Fruit fly (Drosophila melanogaster): Measurements from ENCODE around the gene CG44422.
A peak's percentile ranks its signal among the peaks of the same experiment; 100 is the strongest.

Gene CG44422

DNA sequence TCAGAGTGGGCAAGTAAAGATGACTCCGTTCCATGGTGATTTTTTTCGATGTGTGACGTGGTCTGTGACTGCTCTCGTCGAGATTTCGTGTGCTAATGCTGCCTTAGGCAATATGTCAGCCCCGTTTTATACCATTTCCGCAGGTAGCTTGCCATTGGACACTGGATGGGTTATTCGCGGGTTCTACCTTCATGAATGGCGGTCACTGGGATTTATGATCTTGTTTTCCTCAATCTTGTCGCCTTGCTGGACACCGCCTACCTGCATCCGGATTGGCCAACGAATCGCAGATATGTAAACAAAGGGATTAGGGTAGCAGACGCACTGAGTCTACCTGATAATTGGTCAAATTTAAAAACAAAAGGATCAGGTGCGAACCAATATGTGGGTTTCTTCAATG is 19.7 kb upstream of the CG44422 start, which contains the start of gene sisA:
Gene sisA (minus strand): TSS at position 101 of the 400 bp plus-strand sequence.
- TF ChIP-seq usp (GFP tag; optimal IDR thresholded peaks at IDR 0.05) (no peak), CrebA (GFP tag; optimal IDR thresholded peaks at IDR 0.05; ENCODE audit: borderline replicate concordance) (no peak), dsf (GFP tag; optimal IDR thresholded peaks at IDR 0.05; ENCODE audit: borderline replicate concordance) (no peak), brk (GFP tag; optimal IDR thresholded peaks at IDR 0.05) (no peak), Hnf4 (GFP tag; optimal IDR thresholded peaks at IDR 0.05) (no peak), dl (GFP tag; optimal IDR thresholded peaks at IDR 0.05; ENCODE audit: insufficient read depth in 1 of 2, partially characterized antibody in 2 of 2) (no peak), Jra (GFP tag; optimal IDR thresholded peaks at IDR 0.05) (no peak), dmrt93B (GFP tag; optimal IDR thresholded peaks at IDR 0.05) (no peak), tai (GFP tag; optimal IDR thresholded peaks at IDR 0.05) (no peak), CG9705 (GFP tag; optimal IDR thresholded peaks at IDR 0.05) (no peak), Dif (GFP tag; optimal IDR thresholded peaks at IDR 0.05; ENCODE audit: partially characterized antibody) (no peak), rgr (GFP tag; optimal IDR thresholded peaks at IDR 0.05) (no peak), jim (GFP tag; optimal IDR thresholded peaks at IDR 0.05) (no peak), Dfd (GFP tag; optimal IDR thresholded peaks at IDR 0.05) (no peak), CG32264 (GFP tag; optimal IDR thresholded peaks at IDR 0.05) (no peak), fru (GFP tag; optimal IDR thresholded peaks at IDR 0.05) (no peak), woc (GFP tag; optimal IDR thresholded peaks at IDR 0.05) (no peak)

DNA sequence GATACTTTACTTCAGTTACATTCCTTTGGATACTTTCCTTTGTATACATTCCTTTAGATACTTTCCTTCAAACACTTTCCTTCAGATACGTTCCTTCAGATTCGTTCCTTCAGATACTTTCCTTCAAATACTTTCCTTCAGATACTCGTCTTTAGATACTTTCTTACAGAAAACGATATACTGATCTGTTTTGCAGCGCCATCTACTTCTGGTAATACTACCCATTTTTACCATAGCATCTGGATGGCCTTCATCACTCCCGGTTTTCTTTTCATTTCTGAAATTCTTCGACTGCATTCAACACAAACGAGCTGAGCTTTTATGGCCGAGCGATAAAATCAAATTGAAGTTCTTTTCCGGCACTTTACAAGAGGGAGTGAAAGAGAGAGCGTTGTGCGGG is 17.3 kb upstream of the CG44422 start:
- TF ChIP-seq usp (GFP tag; optimal IDR thresholded peaks at IDR 0.05) (no peak), dl (GFP tag; optimal IDR thresholded peaks at IDR 0.05; ENCODE audit: insufficient read depth in 1 of 2, partially characterized antibody in 2 of 2) (no peak), tai (GFP tag; optimal IDR thresholded peaks at IDR 0.05) (no peak)

DNA sequence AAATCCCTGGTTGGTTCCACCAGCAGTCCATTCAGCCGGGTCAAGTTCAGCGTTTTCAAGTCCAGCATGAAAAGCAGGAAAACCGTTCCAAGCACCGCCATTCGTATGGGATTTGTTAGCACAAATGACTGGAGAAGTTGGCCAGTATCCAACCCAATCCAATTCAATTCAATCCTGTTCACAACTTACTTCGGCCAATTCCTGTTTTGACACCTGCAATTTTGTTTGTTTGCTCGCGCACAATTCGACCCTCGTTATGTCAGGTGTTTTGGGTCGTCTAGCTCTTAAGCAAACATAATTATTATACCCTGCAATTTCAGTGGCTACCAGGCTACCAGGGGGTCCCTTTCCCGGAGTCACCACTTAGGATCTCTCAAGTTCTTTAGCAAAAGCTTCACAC is 8.5 kb upstream of the CG44422 start, which contains the start of gene Ir10a:
Gene Ir10a (minus strand): TSS at position 101 of the 400 bp plus-strand sequence.
- no peak for TF ChIP-seq Myc (optimal IDR thresholded peaks at IDR 0.05)
- TF ChIP-seq CG9705 (GFP tag; optimal IDR thresholded peaks at IDR 0.05): no peak
- TF ChIP-seq OdsH (GFP tag; optimal IDR thresholded peaks at IDR 0.05): no peak
- TF ChIP-seq Jra (GFP tag; optimal IDR thresholded peaks at IDR 0.05): no peak
- no peak for TF ChIP-seq h (GFP tag; optimal IDR thresholded peaks at IDR 0.05)
- TF ChIP-seq Hnf4 (GFP tag; optimal IDR thresholded peaks at IDR 0.05): no peak
- no peak for TF ChIP-seq sv (GFP tag; optimal IDR thresholded peaks at IDR 0.05)
- TF ChIP-seq Dif (GFP tag; optimal IDR thresholded peaks at IDR 0.05; ENCODE audit: partially characterized antibody): no peak

DNA sequence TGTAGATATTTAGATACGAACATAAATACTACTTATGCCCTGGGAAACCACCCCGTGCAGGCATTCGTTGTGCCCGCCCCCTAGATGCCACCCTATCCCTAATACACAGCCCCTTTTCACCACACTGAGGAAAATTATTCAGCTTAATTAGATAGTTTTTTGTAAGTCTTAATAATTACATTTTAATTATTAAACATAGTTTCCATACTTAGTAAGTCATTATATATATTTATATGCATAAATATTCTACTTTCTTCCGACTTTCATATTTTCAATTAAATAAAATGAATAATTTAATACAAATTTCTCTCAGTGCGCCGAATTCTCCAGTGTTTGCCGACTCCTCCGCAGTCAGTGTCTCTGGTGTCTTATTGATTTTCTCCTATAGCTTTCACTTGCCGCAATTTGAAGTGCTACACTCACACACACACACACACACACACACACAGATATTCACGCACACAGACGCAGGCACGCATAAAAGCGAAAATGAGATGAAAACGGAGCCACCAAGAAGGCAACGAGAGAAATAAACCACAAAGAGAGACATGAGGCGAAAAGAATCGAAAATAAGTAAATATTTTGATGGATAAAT is 7.1 kb downstream of the CG44422 start:
- TF ChIP-seq Jra (GFP tag; optimal IDR thresholded peaks at IDR 0.05) (no peak), Dfd (GFP tag; optimal IDR thresholded peaks at IDR 0.05) (peak; percentile 52), Hr83 (GFP tag; optimal IDR thresholded peaks at IDR 0.05; ENCODE audit: poor library complexity, severe bottlenecking) (no peak)

DNA sequence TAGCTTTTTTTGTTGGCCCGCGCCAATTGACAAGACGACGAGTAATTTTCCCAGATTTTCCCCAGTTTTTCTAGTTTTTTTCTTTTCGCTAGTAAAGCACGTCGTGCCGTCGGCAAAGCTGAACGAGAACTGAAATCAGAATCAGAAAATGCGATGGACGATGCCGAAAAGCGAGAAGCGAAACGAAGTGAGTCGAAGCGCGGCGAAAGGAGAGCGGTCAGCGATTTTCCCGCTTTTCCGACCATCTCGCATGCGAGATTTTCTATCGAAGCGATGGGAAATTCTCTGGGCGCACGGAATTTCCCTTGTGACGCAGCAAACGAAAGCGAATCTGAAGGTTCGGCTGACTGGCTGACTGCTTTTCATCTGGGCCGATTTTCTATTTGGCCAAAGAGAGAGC is 9.0 kb downstream of the CG44422 start:
- no peak for TF ChIP-seq Sp1 (GFP tag; optimal IDR thresholded peaks at IDR 0.05)
- TF ChIP-seq Jra (GFP tag; optimal IDR thresholded peaks at IDR 0.05): no peak
- TF ChIP-seq woc (GFP tag; optimal IDR thresholded peaks at IDR 0.05): no peak
- no peak for TF ChIP-seq h (GFP tag; optimal IDR thresholded peaks at IDR 0.05)
- no peak for TF ChIP-seq N (GFP tag; optimal IDR thresholded peaks at IDR 0.05)
- TF ChIP-seq OdsH (GFP tag; optimal IDR thresholded peaks at IDR 0.05): no peak
- TF ChIP-seq Abd-B (GFP tag; optimal IDR thresholded peaks at IDR 0.05): no peak
- no peak for TF ChIP-seq Hr83 (GFP tag; optimal IDR thresholded peaks at IDR 0.05; ENCODE audit: poor library complexity, severe bottlenecking)
- TF ChIP-seq psq (GFP tag; optimal IDR thresholded peaks at IDR 0.05): no peak
- TF ChIP-seq brk (GFP tag; optimal IDR thresholded peaks at IDR 0.05): no peak
- TF ChIP-seq dsf (GFP tag; optimal IDR thresholded peaks at IDR 0.05; ENCODE audit: borderline replicate concordance): no peak
- TF ChIP-seq rgr (GFP tag; optimal IDR thresholded peaks at IDR 0.05): no peak
- TF ChIP-seq Dfd (GFP tag; optimal IDR thresholded peaks at IDR 0.05): no peak
- no peak for TF ChIP-seq pan (optimal IDR thresholded peaks at IDR 0.05)
- no peak for TF ChIP-seq Hr78 (GFP tag; optimal IDR thresholded peaks at IDR 0.05)
- TF ChIP-seq br (GFP tag; optimal IDR thresholded peaks at IDR 0.05): no peak
- TF ChIP-seq CG9705 (GFP tag; optimal IDR thresholded peaks at IDR 0.05): no peak
- no peak for TF ChIP-seq Hnf4 (GFP tag; optimal IDR thresholded peaks at IDR 0.05)
- no peak for TF ChIP-seq Myc (optimal IDR thresholded peaks at IDR 0.05)

Data from whole organism, wandering third instar larva.